Fruit fly (Drosophila melanogaster): ENCODE data around the gene Kdsr.

Kdsr gene

dm6 chr3R:25245052-25245813, 17.1 kb downstream of the Kdsr start, which contains the start of gene bam:
bam (minus strand) TSS chr3R:25245109.
- TF ChIP-seq CG8478 (optimal IDR thresholded peaks at IDR 0.05): no peak
- TF ChIP-seq CTCF (optimal IDR thresholded peaks at IDR 0.05): peak; percentile 34 to 61

DNA sequence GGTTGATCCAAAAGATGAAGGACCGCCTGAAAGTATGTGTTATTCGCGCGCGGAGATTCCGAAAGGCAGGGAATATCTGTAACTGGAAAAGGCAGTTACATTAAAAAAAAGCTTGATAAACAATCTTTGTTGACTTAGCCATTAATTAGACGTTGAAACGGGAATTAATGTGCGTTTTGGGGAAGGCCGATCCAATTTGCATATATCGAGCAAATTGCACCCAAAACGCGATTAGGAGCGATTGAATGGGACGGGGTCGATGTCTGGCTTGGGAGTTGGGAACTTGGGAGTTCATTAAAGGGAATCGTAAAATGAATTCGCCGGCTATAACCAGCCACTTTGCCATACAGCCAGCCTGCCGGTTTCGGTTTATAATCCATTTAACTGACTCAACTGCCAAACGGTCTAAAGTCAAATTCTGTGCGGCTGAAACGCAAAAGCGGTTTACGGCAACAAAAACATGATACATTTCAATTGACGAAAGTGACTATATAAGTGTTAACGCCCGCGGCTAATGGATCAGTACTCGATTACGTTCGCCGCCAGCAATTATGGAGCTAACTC, 20.7 kb downstream of the Kdsr start, which contains the start of gene CG11854:
TSS of gene CG11854 (plus strand) at position 514 of the 564 bp plus-strand sequence.
- TF ChIP-seq CTCF (optimal IDR thresholded peaks at IDR 0.05) (no peak), CG8478 (optimal IDR thresholded peaks at IDR 0.05) (no peak)

DNA sequence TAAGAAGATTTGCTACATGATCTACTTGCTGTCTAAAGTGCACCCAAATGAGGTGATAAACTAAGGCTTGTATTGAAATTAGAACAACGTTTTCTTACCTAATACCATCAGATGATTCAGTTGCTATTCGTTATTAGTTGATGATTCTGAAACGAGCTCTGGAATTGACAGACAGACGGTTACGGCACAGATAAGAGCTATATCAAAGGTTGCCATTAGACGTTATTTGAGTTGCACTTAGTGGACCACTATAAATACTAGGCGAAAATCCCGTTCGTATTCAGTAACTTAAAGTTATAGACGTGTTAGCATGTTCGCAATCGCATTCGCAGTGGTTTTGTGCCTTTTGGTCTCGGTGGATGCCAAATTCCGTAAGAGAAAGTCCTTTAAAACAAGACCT, 22.4 kb downstream of the Kdsr start, which contains the start of gene to:
TSS of gene to (plus strand) at position 301 of the 400 bp plus-strand sequence.
- TF ChIP-seq CG8478 (optimal IDR thresholded peaks at IDR 0.05) (no peak), CTCF (optimal IDR thresholded peaks at IDR 0.05) (no peak)

DNA sequence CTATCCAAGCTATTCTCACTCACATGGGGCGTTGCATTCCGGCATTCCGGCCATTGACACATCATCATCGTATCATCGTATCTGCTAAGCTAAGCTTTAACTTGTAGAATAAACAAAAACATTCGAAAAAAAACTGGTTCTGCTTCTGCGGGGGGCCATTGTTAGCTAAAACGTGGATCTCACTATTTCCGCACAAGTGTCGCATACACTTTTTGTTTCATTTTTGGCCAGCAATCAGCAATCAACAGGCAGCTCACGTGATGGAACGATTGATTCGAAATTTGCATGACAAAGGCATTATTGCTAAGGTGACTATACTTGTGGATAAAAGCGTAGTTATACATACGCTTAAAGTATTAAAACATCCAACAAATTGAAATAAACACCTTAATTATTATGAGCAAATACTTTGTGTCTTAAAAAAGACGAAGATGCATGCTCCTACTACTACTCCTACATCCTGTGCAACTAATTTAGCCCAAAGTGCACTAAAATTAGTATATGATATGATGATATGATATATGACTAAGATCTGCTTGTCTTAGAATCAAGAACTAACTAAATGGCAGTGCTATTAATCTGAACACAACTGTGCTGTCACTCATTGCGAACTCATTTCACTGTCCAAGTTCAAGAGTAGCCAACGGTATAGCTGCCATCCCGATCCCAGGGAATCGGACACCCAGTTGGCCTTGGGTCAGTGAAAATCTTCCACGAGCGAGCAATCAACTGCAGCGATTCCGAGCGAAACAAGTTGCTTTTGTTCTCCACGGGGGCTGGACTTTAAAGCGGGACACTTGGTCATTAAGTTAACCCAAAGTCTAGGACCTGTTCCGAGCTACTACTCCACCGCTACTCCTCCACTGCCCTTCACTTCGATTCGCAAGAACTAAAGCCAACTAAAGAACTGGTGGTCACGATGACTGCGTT, 23.3 kb downstream of the Kdsr start:
- TF ChIP-seq CTCF (optimal IDR thresholded peaks at IDR 0.05): no peak

DNA sequence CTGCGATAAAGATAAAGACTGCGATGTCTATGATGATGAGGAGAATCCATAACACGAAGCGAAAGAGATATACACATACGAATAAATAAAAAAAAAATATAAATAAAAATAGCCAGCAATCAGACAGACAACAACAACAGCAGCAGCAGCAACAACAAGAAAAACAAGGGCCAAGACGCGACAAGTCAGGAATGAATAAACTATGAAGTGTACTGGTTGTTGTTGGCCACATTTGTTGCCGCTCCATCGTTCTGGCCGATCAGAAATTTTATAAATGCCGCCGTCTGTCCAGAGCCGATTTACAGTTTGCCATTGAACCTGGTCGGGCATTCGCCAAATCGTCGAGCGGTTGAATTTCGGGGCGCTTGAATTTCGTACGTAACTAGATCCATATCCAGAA, 25.0 kb downstream of the Kdsr start, which contains the start of gene Jhbp7:
TSS of gene Jhbp7 (plus strand) at position 301 of the 400 bp plus-strand sequence.
- TF ChIP-seq CTCF (optimal IDR thresholded peaks at IDR 0.05) (no peak), CG8478 (optimal IDR thresholded peaks at IDR 0.05) (no peak)

- TF ChIP-seq CTCF (optimal IDR thresholded peaks at IDR 0.05) (no peak), CG8478 (optimal IDR thresholded peaks at IDR 0.05) (no peak)
These were observed 26.2 kb downstream of the Kdsr start for dm6 chr3R:25236121-25236520.

DNA sequence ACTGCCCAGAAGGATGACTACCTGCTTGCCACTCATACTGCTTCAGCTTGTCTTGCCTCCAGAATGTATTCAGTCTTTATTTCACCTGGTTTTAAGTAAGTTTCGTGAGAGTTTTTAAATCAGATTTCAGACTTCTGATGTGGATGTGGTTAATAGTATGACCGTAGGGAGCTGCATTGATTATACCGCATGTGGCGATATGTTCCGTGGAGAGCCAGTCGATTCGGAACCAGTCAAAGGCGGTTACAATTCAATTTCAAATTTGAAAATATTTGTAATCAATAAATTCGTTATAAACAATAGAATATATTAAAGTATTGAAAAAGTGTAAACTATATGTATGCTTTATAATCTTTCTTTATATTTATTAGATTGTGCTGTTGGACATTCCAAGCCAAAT, 26.9 kb downstream of the Kdsr start, which contains the start of gene Sil1:
TSS of gene Sil1 (minus strand) at position 168 of the 400 bp plus-strand sequence.
- TF ChIP-seq CTCF (optimal IDR thresholded peaks at IDR 0.05): peak in 1 of 2 experiments; percentile 8
- TF ChIP-seq CG8478 (optimal IDR thresholded peaks at IDR 0.05): no peak

- TF ChIP-seq CTCF (optimal IDR thresholded peaks at IDR 0.05): no peak
- no peak for TF ChIP-seq CG8478 (optimal IDR thresholded peaks at IDR 0.05)
These were observed 29.9 kb downstream of the Kdsr start, which contains the start of gene Cad96Cb for dm6 chr3R:25232271-25232989. Cad96Cb (minus strand) TSS chr3R:25232321.

DNA sequence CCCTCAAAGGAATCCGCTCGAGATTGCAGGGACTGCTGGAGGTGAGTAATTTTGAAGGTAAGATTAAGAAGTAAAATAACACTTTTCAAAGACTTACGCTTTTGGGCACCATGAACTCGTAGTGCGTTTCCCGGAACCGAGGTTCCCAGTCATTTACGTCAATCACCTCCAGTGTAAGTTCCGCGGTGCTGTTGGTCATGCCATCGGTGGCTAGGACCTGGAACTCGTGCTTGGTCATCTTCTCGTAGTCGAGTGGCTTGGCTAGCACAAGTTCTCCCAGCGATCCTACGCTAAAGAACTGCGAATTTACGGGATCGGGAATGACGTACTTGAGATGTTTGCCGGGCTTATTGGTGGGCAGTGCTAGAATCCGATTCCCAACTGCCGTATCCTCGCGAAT, 36.8 kb downstream of the Kdsr start:
- TF ChIP-seq CTCF (optimal IDR thresholded peaks at IDR 0.05): no peak
- TF ChIP-seq CG8478 (optimal IDR thresholded peaks at IDR 0.05): no peak

dm6 chr3R:25221203-25221807, 41.0 kb downstream of the Kdsr start, which contains the start of gene Alg9:
Alg9 (plus strand) TSS chr3R:25221589.
- TF ChIP-seq CG8478 (optimal IDR thresholded peaks at IDR 0.05): no peak
- peak in 1 of 2 experiments; percentile 2 for TF ChIP-seq CTCF (optimal IDR thresholded peaks at IDR 0.05)

- TF ChIP-seq CG8478 (optimal IDR thresholded peaks at IDR 0.05) (no peak), CTCF (optimal IDR thresholded peaks at IDR 0.05) (no peak)
These were observed 43.3 kb downstream of the Kdsr start, which contains the start of gene CG31103 for dm6 chr3R:25219018-25219417. CG31103 (plus strand) TSS chr3R:25219318.

DNA sequence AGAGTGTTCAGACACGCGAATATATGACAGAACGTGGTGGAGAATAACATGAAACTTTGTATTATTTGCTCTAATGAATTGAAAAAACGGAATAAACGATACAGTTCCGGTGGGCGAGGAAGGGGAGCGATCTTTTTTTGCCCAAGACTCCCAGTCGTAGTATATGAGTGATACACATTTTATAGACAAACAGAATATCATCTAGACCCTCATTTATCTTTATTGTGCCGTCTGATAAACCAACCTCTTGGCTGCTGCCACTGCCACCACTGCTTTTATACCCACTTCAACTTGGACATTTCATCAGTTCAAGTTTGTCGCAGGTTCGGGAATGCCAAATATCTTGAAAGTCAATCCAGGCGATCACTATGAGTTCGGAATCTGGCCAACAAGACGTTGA, 46.3 kb downstream of the Kdsr start, which contains the start of gene CG31106:
TSS of gene CG31106 (plus strand) at position 301 of the 400 bp plus-strand sequence.
- no peak for TF ChIP-seq CTCF (optimal IDR thresholded peaks at IDR 0.05)
- no peak for TF ChIP-seq CG8478 (optimal IDR thresholded peaks at IDR 0.05)

dm6 chr3R:25215123-25215522, 47.2 kb downstream of the Kdsr start, which contains the start of gene Saysd1:
Saysd1 (minus strand) TSS chr3R:25215188.
- no peak for TF ChIP-seq CTCF (optimal IDR thresholded peaks at IDR 0.05)
- TF ChIP-seq CG8478 (optimal IDR thresholded peaks at IDR 0.05): no peak
